Worm (Caenorhabditis elegans) whole organism, midembryonic: Measurements from ENCODE around the gene btb-18.

ENCODE experiments used
- T22C8.4 ChIP-seq: fragments of 200-800 bp; sonication (Bioruptor generic); IDR thresholded peaks from 2 replicates; pipeline ENCODE4 v1.3.6; 2022; ENCODE audit warnings: missing genetic modification characterization, missing compliant biosample characterization
- cog-1 ChIP-seq: sonication (generic microtip); optimal IDR thresholded peaks from 2 replicates; lab custom pipeline; 2016; ENCODE audit warnings: missing genetic modification characterization, missing compliant biosample characterization
- flt-1 ChIP-seq: fragments of 200-800 bp; sonication (Bioruptor generic); IDR thresholded peaks from 2 replicates; pipeline ENCODE4 v1.3.6; 2022; ENCODE audit warnings: missing genetic modification characterization, missing compliant biosample characterization
- klf-2 ChIP-seq: fragments of 200-800 bp; sonication (Bioruptor generic); conservative IDR thresholded peaks from 2 replicates; pipeline ENCODE4 v1.3.6; 2022; ENCODE audit warnings: missing genetic modification reagents, missing genetic modification characterization, missing compliant biosample characterization
- med-1 ChIP-seq: sonication (generic microtip); optimal IDR thresholded peaks from 2 replicates; lab custom pipeline; 2017; ENCODE audit warnings: missing genetic modification characterization, mild to moderate bottlenecking, missing compliant biosample characterization, antibody characterized with exemption, missing genetic modification reagents; ENCODE audit not compliant: insufficient read depth
- ref-1 ChIP-seq: fragments of 200-800 bp; sonication (Bioruptor generic); conservative IDR thresholded peaks from 2 replicates; pipeline ENCODE4 v1.3.6; 2022; ENCODE audit warnings: missing genetic modification reagents, missing genetic modification characterization, missing compliant biosample characterization
- tab-1 ChIP-seq: fragments of 200-800 bp; sonication (Bioruptor generic); IDR thresholded peaks from 2 replicates; pipeline ENCODE4 v1.3.6; 2022; ENCODE audit warnings: missing genetic modification characterization, missing compliant biosample characterization
- ztf-23 ChIP-seq: fragments of 200-800 bp; sonication (Bioruptor generic); IDR thresholded peaks from 2 replicates; pipeline ENCODE4 v1.3.6; 2022; ENCODE audit warnings: missing genetic modification reagents, missing genetic modification characterization, missing compliant biosample characterization
- ztf-29 ChIP-seq: fragments of 200-800 bp; sonication (Bioruptor generic); IDR thresholded peaks from 2 replicates; pipeline ENCODE4 v1.3.6; 2022; ENCODE audit warnings: missing genetic modification reagents, missing genetic modification characterization, missing compliant biosample characterization

The btb-18 gene

ce11 chrII:3337039-3337438 is 39.0 kb downstream of the btb-18 start, which contains the start of gene F14D2.19:
Gene F14D2.19 (minus strand): TSS chrII:3337139.
- TF ChIP-seq ztf-23 (no peak), T22C8.4 (GFP tag; lab: Robert Waterston, UW) (no peak), med-1 (GFP tag; lab: Kevin White, UChicago) (no peak), cog-1 (no peak), ztf-29 (GFP tag; lab: Robert Waterston, UW) (no peak), flt-1 (GFP tag; lab: Robert Waterston, UW) (no peak), ref-1 (GFP tag; lab: Robert Waterston, UW) (no peak), tab-1 (GFP tag; lab: Robert Waterston, UW) (no peak), klf-2 (no peak)

ce11 chrII:3338556-3338955 is 40.5 kb downstream of the btb-18 start, which contains the start of gene F14D2.7:
Gene F14D2.7 (minus strand): TSS chrII:3338656.
- TF ChIP-seq ref-1 (GFP tag; lab: Robert Waterston, UW): no peak
- TF ChIP-seq cog-1: no peak
- no peak for TF ChIP-seq ztf-23
- no peak for TF ChIP-seq tab-1 (GFP tag; lab: Robert Waterston, UW)
- TF ChIP-seq ztf-29 (GFP tag; lab: Robert Waterston, UW): no peak
- no peak for TF ChIP-seq flt-1 (GFP tag; lab: Robert Waterston, UW)
- no peak for TF ChIP-seq T22C8.4 (GFP tag; lab: Robert Waterston, UW)

- TF ChIP-seq T22C8.4 (GFP tag; lab: Robert Waterston, UW) (peak; percentile 14; the same call in 1 of the 2 replicates), med-1 (GFP tag; lab: Kevin White, UChicago) (no peak)
These were observed 42.2 kb downstream of the btb-18 start, which contains the start of gene F14D2.5 for ce11 chrII:3340251-3340650. Gene F14D2.5 (plus strand): TSS chrII:3340551.

ce11 chrII:3340818-3341217 is 42.8 kb downstream of the btb-18 start:
- no peak for TF ChIP-seq tab-1 (GFP tag; lab: Robert Waterston, UW)
- no peak for TF ChIP-seq T22C8.4 (GFP tag; lab: Robert Waterston, UW)
- no peak for TF ChIP-seq klf-2
- TF ChIP-seq med-1 (GFP tag; lab: Kevin White, UChicago): no peak
- no peak for TF ChIP-seq ztf-23
- TF ChIP-seq ztf-29 (GFP tag; lab: Robert Waterston, UW): no peak

- TF ChIP-seq ref-1 (GFP tag; lab: Robert Waterston, UW): no peak
- no peak for TF ChIP-seq flt-1 (GFP tag; lab: Robert Waterston, UW)
- TF ChIP-seq cog-1: no peak
- no peak for TF ChIP-seq ztf-29 (GFP tag; lab: Robert Waterston, UW)
- no peak for TF ChIP-seq T22C8.4 (GFP tag; lab: Robert Waterston, UW)
- TF ChIP-seq tab-1 (GFP tag; lab: Robert Waterston, UW): no peak
- no peak for TF ChIP-seq ztf-23
- TF ChIP-seq med-1 (GFP tag; lab: Kevin White, UChicago): no peak
- TF ChIP-seq klf-2: no peak
These were observed 44.0 kb downstream of the btb-18 start, which contains the start of gene F14D2.11 for ce11 chrII:3341989-3342388. Gene F14D2.11 (minus strand): TSS chrII:3342089.

ce11 chrII:3343714-3344113 is 45.7 kb downstream of the btb-18 start, which contains the start of gene F14D2.15:
Gene F14D2.15 (minus strand): TSS chrII:3343814.
- TF ChIP-seq T22C8.4 (GFP tag; lab: Robert Waterston, UW): 0 out of 2 replicates have a peak, but pooled peaks have one; percentile 34
- no peak for TF ChIP-seq med-1 (GFP tag; lab: Kevin White, UChicago)
- no peak for TF ChIP-seq ztf-29 (GFP tag; lab: Robert Waterston, UW)
- TF ChIP-seq cog-1: no peak
- no peak for TF ChIP-seq flt-1 (GFP tag; lab: Robert Waterston, UW)
- no peak for TF ChIP-seq ref-1 (GFP tag; lab: Robert Waterston, UW)

ce11 chrII:3344917-3345316 is 46.9 kb downstream of the btb-18 start, which contains the start of gene bath-28:
Gene bath-28 (minus strand): TSS chrII:3344967.
- TF ChIP-seq ztf-29 (GFP tag; lab: Robert Waterston, UW) (no peak), ref-1 (GFP tag; lab: Robert Waterston, UW) (no peak), T22C8.4 (GFP tag; lab: Robert Waterston, UW) (no peak), ztf-23 (no peak), med-1 (GFP tag; lab: Kevin White, UChicago) (no peak), tab-1 (GFP tag; lab: Robert Waterston, UW) (no peak), flt-1 (GFP tag; lab: Robert Waterston, UW) (no peak), cog-1 (no peak), klf-2 (no peak)

ce11 chrII:3346328-3346780 is 48.3 kb downstream of the btb-18 start, which contains the start of gene bath-30:
Gene bath-30 (minus strand): TSS chrII:3346378.
- TF ChIP-seq T22C8.4 (GFP tag; lab: Robert Waterston, UW) (no peak), tab-1 (GFP tag; lab: Robert Waterston, UW) (no peak), cog-1 (no peak), ztf-23 (no peak), ztf-29 (GFP tag; lab: Robert Waterston, UW) (no peak), med-1 (GFP tag; lab: Kevin White, UChicago) (no peak), flt-1 (GFP tag; lab: Robert Waterston, UW) (no peak), ref-1 (GFP tag; lab: Robert Waterston, UW) (no peak), klf-2 (no peak)

- TF ChIP-seq ref-1 (GFP tag; lab: Robert Waterston, UW): no peak
- TF ChIP-seq T22C8.4 (GFP tag; lab: Robert Waterston, UW): no peak
- no peak for TF ChIP-seq tab-1 (GFP tag; lab: Robert Waterston, UW)
- no peak for TF ChIP-seq ztf-23
- no peak for TF ChIP-seq ztf-29 (GFP tag; lab: Robert Waterston, UW)
- no peak for TF ChIP-seq med-1 (GFP tag; lab: Kevin White, UChicago)
- TF ChIP-seq cog-1: no peak
- no peak for TF ChIP-seq klf-2
- no peak for TF ChIP-seq flt-1 (GFP tag; lab: Robert Waterston, UW)
These were observed 50.1 kb downstream of the btb-18 start, which contains the start of the genes F14D2.14 and bath-29 for ce11 chrII:3347940-3348610. Gene F14D2.14 (minus strand): TSS chrII:3347990. Gene bath-29 (plus strand): TSS chrII:3348560.
